Worm (Caenorhabditis elegans) whole organism, L2 larva: ENCODE results near the gene F41F3.3.

ENCODE experiments used
- mdl-1 ChIP-seq, 2 experiments: fragments of 150-350 bp in 1 of 2; sonication (generic microtip) in 1 of 2; optimal IDR thresholded peaks; 2 replicates each; lab custom pipeline; 2017; ENCODE audit warnings: missing biosample characterization in 2 of 2, missing genetic modification characterization in 2 of 2
- nhr-11 ChIP-seq: fragments of 150-350 bp; optimal IDR thresholded peaks from 2 replicates; lab custom pipeline; 2014; ENCODE audit warnings: missing biosample characterization, missing genetic modification characterization
- nhr-237 ChIP-seq: fragments of 150-350 bp; optimal IDR thresholded peaks from 2 replicates; lab custom pipeline; 2014; ENCODE audit warnings: missing biosample characterization, missing genetic modification characterization
- unc-62 ChIP-seq: fragments of 150-350 bp; optimal IDR thresholded peaks from 2 replicates; lab custom pipeline; 2014; ENCODE audit warnings: missing biosample characterization, missing genetic modification reagents, missing genetic modification characterization

DNA sequence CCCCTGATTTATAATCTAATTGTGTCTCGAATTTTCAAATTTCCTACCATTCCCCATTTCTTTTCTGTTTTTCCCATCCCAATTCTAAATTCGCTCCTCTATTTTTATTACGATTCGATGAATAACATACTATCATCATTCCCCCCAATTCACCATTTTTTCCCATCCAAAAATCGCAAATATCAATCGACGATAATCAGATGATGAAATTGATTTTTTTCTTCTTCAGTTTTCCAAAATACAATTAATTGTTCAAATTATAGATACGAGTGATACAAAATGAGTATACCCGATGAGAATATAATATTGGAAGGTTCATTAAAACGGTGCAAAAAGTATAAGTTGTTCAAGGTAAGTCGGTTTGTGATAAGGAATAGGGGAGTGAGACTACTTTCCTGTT lies 5.3 kb downstream of the F41F3.3 start, which contains the start of gene soc-1:
- TF ChIP-seq unc-62 (GFP tag; lab: Kevin White, UChicago) (no peak), nhr-237 (tag; lab: Kevin White, UChicago) (no peak), mdl-1 (tag; optimal IDR thresholded peaks at IDR 0.05; lab: Kevin White, UChicago) (no peak), nhr-11 (no peak)
